Fruit fly (Drosophila melanogaster) whole organism: ENCODE results near the gene Sprn.

Experiments used
- CG8478 ChIP-seq: fragments of >200 bp; optimal IDR thresholded peaks from 2 replicates; lab custom pipeline; 2018; ENCODE audit warnings: inconsistent platforms
- Dll ChIP-seq: fragments of >200 bp; optimal IDR thresholded peaks from 2 replicates; lab custom pipeline; 2017
- EcR ChIP-seq, 2 experiments: fragments of >200 bp; optimal IDR thresholded peaks; 2 replicates each; lab custom pipeline; 2017; ENCODE audit warnings: missing biosample characterization in 2 of 2, missing genetic modification characterization in 2 of 2, missing genetic modification reagents in 2 of 2
- pan ChIP-seq: fragments of >200 bp; optimal IDR thresholded peaks from 2 replicates; lab custom pipeline; 2017
- psq ChIP-seq: fragments of >200 bp; optimal IDR thresholded peaks from 2 replicates; lab custom pipeline; 2017
- usp ChIP-seq: fragments of >200 bp; optimal IDR thresholded peaks from 2 replicates; lab custom pipeline; 2017; ENCODE audit warnings: missing biosample characterization, missing genetic modification characterization, mixed read lengths

DNA sequence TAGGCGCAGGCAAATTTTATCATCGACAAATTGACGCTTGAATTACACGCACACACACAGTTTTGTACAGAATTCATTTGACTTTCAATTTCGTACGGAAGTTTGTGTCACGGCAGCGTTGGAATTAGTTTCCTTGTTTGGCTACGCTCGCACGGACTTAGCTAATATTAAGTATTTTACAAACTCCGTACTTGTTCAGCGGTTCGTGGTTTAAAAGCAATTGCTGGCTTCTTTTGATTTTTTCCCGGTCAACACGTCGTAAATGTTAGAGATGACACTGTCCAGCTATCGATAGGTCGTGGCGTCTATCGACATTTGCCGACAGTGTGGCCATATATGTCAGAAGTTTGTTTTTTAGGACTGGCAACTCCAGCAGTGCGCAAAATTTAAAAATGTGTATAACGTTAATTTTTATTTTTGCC lies 45.6 kb upstream of the Sprn start, which contains the start of gene CycA:
- TF ChIP-seq CG8478 (lab: Kevin White, UChicago) (no peak), pan (no peak), psq (lab: Kevin White, UChicago) (no peak), usp (no peak), Dll (lab: Kevin White, UChicago) (no peak), EcR (GFP tag; optimal IDR thresholded peaks at IDR 0.05; lab: Kevin White, UChicago) (no peak)
